Worm (Caenorhabditis elegans): ENCODE results near the gene rpoa-49.

- TF ChIP-seq him-1 (tag; optimal IDR thresholded peaks at IDR 0.05) (no peak), dao-5 (tag; optimal IDR thresholded peaks at IDR 0.05) (no peak)
Observed at ce11 chrII:28283-28682, 16.6 kb upstream of the rpoa-49 start, which contains the start of gene F23F1.4.
